Worm (Caenorhabditis elegans) whole organism, L3 larva: Measurements from ENCODE around the gene nhr-136.

Experiments
- ceh-9 ChIP-seq: sonication (generic microtip); optimal IDR thresholded peaks from 2 replicates; lab custom pipeline; 2018; ENCODE audit warnings: missing biosample characterization, missing genetic modification characterization
- egl-5 ChIP-seq: fragments of 150-350 bp; optimal IDR thresholded peaks from 2 replicates; lab custom pipeline; 2017; ENCODE audit warnings: missing biosample characterization, missing genetic modification reagents, missing genetic modification characterization, inconsistent platforms
- eor-1 ChIP-seq, 2 experiments: fragments of 150-350 bp; optimal IDR thresholded peaks; 2 replicates each; lab custom pipeline; 2014 to 2018; ENCODE audit warnings: missing biosample characterization in 2 of 2, missing genetic modification characterization in 2 of 2
- lin-15B ChIP-seq: fragments of 150-350 bp; optimal IDR thresholded peaks from 2 replicates; lab custom pipeline; 2014; ENCODE audit warnings: missing biosample characterization, missing genetic modification characterization
- nhr-43 ChIP-seq: sonication (generic microtip); optimal IDR thresholded peaks from 2 replicates; lab custom pipeline; 2016; ENCODE audit warnings: mild to moderate bottlenecking, missing genetic modification characterization, missing compliant biosample characterization; ENCODE audit not compliant: poor library complexity, severe bottlenecking
- nhr-77 ChIP-seq: fragments of 150-350 bp; optimal IDR thresholded peaks from 2 replicates; lab custom pipeline; 2014; ENCODE audit warnings: missing biosample characterization, missing genetic modification characterization
- snpc-4 ChIP-seq: fragments of 150-350 bp; optimal IDR thresholded peaks from 2 replicates; lab custom pipeline; 2014; ENCODE audit warnings: missing biosample characterization, missing genetic modification characterization
- unc-62 ChIP-seq: fragments of 150-350 bp; sonication (generic microtip); optimal IDR thresholded peaks from 4 replicates; lab custom pipeline; 2014; ENCODE audit warnings: missing biosample characterization, missing genetic modification reagents, missing genetic modification characterization

DNA sequence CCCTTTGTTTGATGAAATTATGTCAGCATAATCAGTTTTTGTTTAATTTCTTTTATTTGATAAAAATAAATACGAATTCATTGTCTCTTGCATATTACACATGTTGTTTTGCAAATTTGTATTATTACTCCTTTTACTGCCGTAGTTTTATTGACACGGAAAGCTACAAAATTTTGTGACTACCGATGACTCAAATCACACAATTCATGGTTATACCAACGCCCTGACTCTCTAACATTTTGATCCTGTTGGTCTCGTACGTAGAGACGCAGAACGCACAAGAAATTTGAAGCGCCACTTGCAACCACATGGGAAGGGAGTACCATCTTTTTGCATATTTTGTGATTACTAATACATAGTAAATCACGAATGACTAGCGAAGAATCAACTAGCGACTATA, 11.1 kb upstream of the nhr-136 start, which contains the start of gene nhr-207:
- no peak for TF ChIP-seq eor-1 (tag; optimal IDR thresholded peaks at IDR 0.05; lab: Kevin White, UChicago)
- TF ChIP-seq ceh-9 (tag; lab: Kevin White, UChicago): no peak
- no peak for TF ChIP-seq snpc-4
- no peak for TF ChIP-seq lin-15B (tag; lab: Kevin White, UChicago)
- TF ChIP-seq unc-62: no peak
- TF ChIP-seq egl-5 (tag; lab: Kevin White, UChicago): no peak
- no peak for TF ChIP-seq nhr-77 (tag; lab: Kevin White, UChicago)
- no peak for TF ChIP-seq nhr-43
